Fruit fly (Drosophila melanogaster): ENCODE results near the gene Sh.

dm6 chrX:18106686-18107085, 43.6 kb upstream of the Sh start:
- no peak for TF ChIP-seq cnc (optimal IDR thresholded peaks at IDR 0.05)
- no peak for TF ChIP-seq CG5204 (GFP tag; optimal IDR thresholded peaks at IDR 0.05)
- no peak for TF ChIP-seq CG12768 (GFP tag; optimal IDR thresholded peaks at IDR 0.05)
- TF ChIP-seq CG7101 (tag; optimal IDR thresholded peaks at IDR 0.05), result no peak
- no peak for TF ChIP-seq CG1620 (GFP tag; optimal IDR thresholded peaks at IDR 0.05)
- TF ChIP-seq CG33017 (tag; optimal IDR thresholded peaks at IDR 0.05), result no peak
- no peak for TF ChIP-seq CG11617 (GFP tag; optimal IDR thresholded peaks at IDR 0.05)
